Worm (Caenorhabditis elegans) whole organism, L3 larva: ENCODE data around the gene C50A2.7.
A peak's percentile ranks its signal among the peaks of the same experiment; 100 is the strongest.

Source experiments
- R02D3.7 ChIP-seq: fragments of 150-350 bp; optimal IDR thresholded peaks from 2 replicates; lab custom pipeline; 2014; ENCODE audit warnings: missing biosample characterization, missing genetic modification characterization
- aly-2 ChIP-seq: fragments of 150-350 bp; optimal IDR thresholded peaks from 2 replicates; lab custom pipeline; 2014; ENCODE audit warnings: missing biosample characterization, missing genetic modification characterization
- ama-1 ChIP-seq: fragments of 150-350 bp; optimal IDR thresholded peaks from 2 replicates; lab custom pipeline; 2018
- ceh-16 ChIP-seq: sonication (generic microtip); optimal IDR thresholded peaks from 2 replicates; lab custom pipeline; 2017; ENCODE audit warnings: missing biosample characterization, missing genetic modification characterization
- ceh-28 ChIP-seq: fragments of 150-350 bp; optimal IDR thresholded peaks from 2 replicates; lab custom pipeline; 2014; ENCODE audit warnings: missing biosample characterization, missing genetic modification reagents, missing genetic modification characterization
- ceh-82 ChIP-seq: fragments of 150-350 bp; optimal IDR thresholded peaks from 2 replicates; lab custom pipeline; 2014; ENCODE audit warnings: missing biosample characterization, missing genetic modification characterization
- daf-12 ChIP-seq: fragments of 150-350 bp; optimal IDR thresholded peaks from 2 replicates; lab custom pipeline; 2014; ENCODE audit warnings: missing biosample characterization, missing genetic modification reagents, missing genetic modification characterization
- egl-5 ChIP-seq: fragments of 150-350 bp; optimal IDR thresholded peaks from 2 replicates; lab custom pipeline; 2017; ENCODE audit warnings: missing biosample characterization, missing genetic modification reagents, missing genetic modification characterization, inconsistent platforms
- elt-1 ChIP-seq: fragments of 150-350 bp; optimal IDR thresholded peaks from 2 replicates; lab custom pipeline; 2014; ENCODE audit warnings: missing biosample characterization, missing genetic modification characterization
- elt-2 ChIP-seq: sonication (generic microtip); optimal IDR thresholded peaks from 2 replicates; lab custom pipeline; 2016; ENCODE audit warnings: missing genetic modification reagents, mild to moderate bottlenecking, missing genetic modification characterization, missing compliant biosample characterization
- fkh-10 ChIP-seq: sonication (generic microtip); optimal IDR thresholded peaks from 2 replicates; lab custom pipeline; 2017; ENCODE audit warnings: missing biosample characterization, missing genetic modification reagents, missing genetic modification characterization
- fkh-2 ChIP-seq: fragments of 150-350 bp; optimal IDR thresholded peaks from 2 replicates; lab custom pipeline; 2014; ENCODE audit warnings: missing biosample characterization, missing genetic modification reagents, missing genetic modification characterization
- fos-1 ChIP-seq: fragments of 150-350 bp; optimal IDR thresholded peaks from 2 replicates; lab custom pipeline; 2014; ENCODE audit warnings: missing biosample characterization, missing genetic modification characterization
- hmg-11 ChIP-seq: sonication (generic microtip); optimal IDR thresholded peaks from 2 replicates; lab custom pipeline; 2016; ENCODE audit warnings: missing genetic modification characterization, missing compliant biosample characterization
- jun-1 ChIP-seq: fragments of 150-350 bp; optimal IDR thresholded peaks from 2 replicates; lab custom pipeline; 2014; ENCODE audit warnings: missing biosample characterization, missing genetic modification reagents, missing genetic modification characterization
- lin-15B ChIP-seq: fragments of 150-350 bp; optimal IDR thresholded peaks from 2 replicates; lab custom pipeline; 2014; ENCODE audit warnings: missing biosample characterization, missing genetic modification characterization
- lin-39 ChIP-seq: fragments of 150-350 bp; optimal IDR thresholded peaks from 2 replicates; lab custom pipeline; 2018; ENCODE audit warnings: missing biosample characterization, missing genetic modification reagents, missing genetic modification characterization
- mdl-1 ChIP-seq: fragments of 150-350 bp; optimal IDR thresholded peaks from 2 replicates; lab custom pipeline; 2014; ENCODE audit warnings: missing biosample characterization, missing genetic modification characterization
- mml-1 ChIP-seq: fragments of 150-350 bp; sonication (generic microtip); optimal IDR thresholded peaks from 3 replicates; lab custom pipeline; 2014; ENCODE audit warnings: missing biosample characterization, missing genetic modification characterization
- nfya-1 ChIP-seq: sonication (generic microtip); optimal IDR thresholded peaks from 2 replicates; lab custom pipeline; 2017; ENCODE audit warnings: missing genetic modification characterization, mild to moderate bottlenecking, missing compliant biosample characterization, antibody characterized with exemption, moderate library complexity; ENCODE audit not compliant: insufficient read depth
- nhr-11 ChIP-seq: fragments of 150-350 bp; optimal IDR thresholded peaks from 2 replicates; lab custom pipeline; 2014; ENCODE audit warnings: missing biosample characterization, missing genetic modification characterization
- nhr-25 ChIP-seq: sonication (generic microtip); optimal IDR thresholded peaks from 2 replicates; lab custom pipeline; 2017; ENCODE audit warnings: missing biosample characterization, missing genetic modification characterization
- nhr-28 ChIP-seq: fragments of 150-350 bp; optimal IDR thresholded peaks from 2 replicates; lab custom pipeline; 2014; ENCODE audit warnings: missing biosample characterization, missing genetic modification characterization
- nhr-43 ChIP-seq: sonication (generic microtip); optimal IDR thresholded peaks from 2 replicates; lab custom pipeline; 2016; ENCODE audit warnings: mild to moderate bottlenecking, missing genetic modification characterization, missing compliant biosample characterization; ENCODE audit not compliant: poor library complexity, severe bottlenecking
- nhr-67 ChIP-seq: fragments of 150-350 bp; optimal IDR thresholded peaks from 2 replicates; lab custom pipeline; 2014; ENCODE audit warnings: missing biosample characterization, missing genetic modification characterization
- nhr-76 ChIP-seq: fragments of 150-350 bp; sonication (generic microtip); optimal IDR thresholded peaks from 5 replicates; lab custom pipeline; 2014; ENCODE audit warnings: missing biosample characterization, missing genetic modification characterization
- pha-4 ChIP-seq: fragments of 150-350 bp; optimal IDR thresholded peaks from 2 replicates; lab custom pipeline; 2014; ENCODE audit warnings: missing biosample characterization, missing genetic modification reagents, missing genetic modification characterization
- pqm-1 ChIP-seq: fragments of 150-350 bp; optimal IDR thresholded peaks from 2 replicates; lab custom pipeline; 2017; ENCODE audit warnings: missing biosample characterization, missing genetic modification characterization, inconsistent platforms
- skn-1 ChIP-seq: fragments of 150-350 bp; optimal IDR thresholded peaks from 2 replicates; lab custom pipeline; 2014; ENCODE audit warnings: missing biosample characterization, missing genetic modification characterization
- snpc-4 ChIP-seq: fragments of 150-350 bp; optimal IDR thresholded peaks from 2 replicates; lab custom pipeline; 2014; ENCODE audit warnings: missing biosample characterization, missing genetic modification characterization
- tbx-2 ChIP-seq: sonication (generic microtip); optimal IDR thresholded peaks from 2 replicates; lab custom pipeline; 2016; ENCODE audit warnings: mild to moderate bottlenecking, missing genetic modification characterization, missing compliant biosample characterization
- zag-1 ChIP-seq: fragments of 150-350 bp; optimal IDR thresholded peaks from 2 replicates; lab custom pipeline; 2014; ENCODE audit warnings: missing biosample characterization, missing genetic modification characterization
- ztf-11 ChIP-seq: fragments of 150-350 bp; optimal IDR thresholded peaks from 2 replicates; lab custom pipeline; 2014; ENCODE audit warnings: missing biosample characterization, missing genetic modification characterization
- ztf-4 ChIP-seq: fragments of 150-350 bp; optimal IDR thresholded peaks from 2 replicates; lab custom pipeline; 2014; ENCODE audit warnings: missing biosample characterization, missing genetic modification characterization

Gene C50A2.7

DNA sequence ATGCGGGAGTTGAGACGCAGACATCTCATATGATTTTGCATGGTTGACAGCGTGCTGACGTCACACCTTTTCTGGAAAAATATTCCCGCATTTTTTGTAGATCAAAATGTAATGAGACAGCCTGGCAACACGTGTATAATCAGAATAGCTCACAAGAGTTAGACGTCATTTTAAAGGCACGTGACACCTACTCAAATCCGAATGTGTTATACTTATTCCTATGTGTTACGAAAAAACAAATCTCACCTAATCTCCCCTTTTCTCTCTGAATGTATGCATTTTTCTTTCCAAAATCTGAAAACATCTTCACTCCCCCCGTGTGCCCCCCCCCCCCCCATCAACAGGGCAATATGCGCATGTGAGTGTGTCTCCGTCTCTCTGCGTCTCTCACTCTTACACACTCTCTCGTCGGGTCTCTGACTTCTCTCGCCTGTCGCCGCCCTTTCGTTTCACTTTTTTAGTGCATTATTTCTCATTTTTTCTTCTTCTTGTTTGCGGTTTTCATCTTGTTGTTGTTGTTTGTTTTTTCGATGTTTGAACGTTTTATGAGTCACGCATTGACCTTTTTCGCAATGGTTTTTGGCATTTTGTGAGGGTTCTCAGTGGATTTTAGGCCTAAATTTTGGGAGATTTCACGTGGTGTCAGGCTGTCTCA is 5.2 kb downstream of the C50A2.7 start:
- TF ChIP-seq nfya-1 (tag; lab: Kevin White, UChicago) = peak; percentile 46
- TF ChIP-seq lin-39 (tag; lab: Kevin White, UChicago) = peak; percentile 57
- peak; percentile 36 for TF ChIP-seq lin-15B (tag; lab: Kevin White, UChicago)
- TF ChIP-seq pha-4 (tag; lab: Kevin White, UChicago) = peak; percentile 73
- peak; percentile 69 for TF ChIP-seq hmg-11 (tag; lab: Kevin White, UChicago)
- TF ChIP-seq snpc-4 (tag; lab: Kevin White, UChicago) = no peak
- peak; percentile 71 for TF ChIP-seq mdl-1 (tag; lab: Kevin White, UChicago)
- TF ChIP-seq ceh-16 (tag; lab: Kevin White, UChicago) = no peak
- peak; percentile 26 for TF ChIP-seq egl-5 (tag; lab: Kevin White, UChicago)

DNA sequence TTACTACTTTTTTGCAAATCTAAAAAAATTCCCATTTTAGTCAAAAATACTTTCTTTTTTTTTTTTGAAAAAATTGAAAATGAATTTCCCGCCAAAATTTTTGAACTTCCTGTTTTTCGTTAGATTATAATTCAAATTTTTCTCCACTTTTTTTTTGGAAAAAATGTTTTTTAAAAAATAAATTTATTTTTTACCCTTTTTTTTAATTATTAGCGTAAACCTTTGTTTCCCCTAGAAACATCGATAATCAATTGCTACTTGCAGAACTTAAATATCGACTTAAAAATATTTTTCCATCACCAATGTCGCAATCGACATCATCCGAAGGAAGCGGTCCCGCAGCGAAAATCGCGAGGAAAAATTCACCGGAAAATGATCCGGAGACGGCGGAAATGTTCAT is 7.2 kb downstream of the C50A2.7 start, which contains the start of gene cec-2:
Gene cec-2, plus strand, starts transcription at position 301 of the 400 bp plus-strand sequence.
- TF ChIP-seq ztf-4 (tag; lab: Kevin White, UChicago) (no peak), lin-39 (tag; lab: Kevin White, UChicago) (no peak), nhr-76 (tag; lab: Kevin White, UChicago) (no peak), ceh-82 (tag; lab: Kevin White, UChicago) (no peak)

DNA sequence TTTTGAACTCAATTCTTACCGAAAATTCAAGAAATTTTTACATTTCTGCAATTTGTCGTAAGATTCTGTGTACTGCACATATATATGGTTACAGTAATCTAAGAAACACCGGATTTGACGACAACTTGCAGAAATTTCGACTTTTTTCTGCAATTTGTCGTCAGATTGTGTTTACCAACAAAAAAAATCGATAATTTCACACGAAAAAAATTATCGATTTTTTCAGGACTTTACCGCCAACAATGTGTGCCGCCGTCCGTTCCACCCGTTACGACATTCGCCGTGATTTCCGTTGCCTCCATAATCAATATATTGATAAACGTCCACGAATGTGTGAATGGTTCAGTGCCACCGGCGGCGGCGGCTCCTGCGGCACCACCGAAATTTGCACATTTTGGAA is 11.2 kb downstream of the C50A2.7 start:
- TF ChIP-seq ztf-11 (no peak), R02D3.7 (tag; lab: Kevin White, UChicago) (no peak), nhr-43 (tag; lab: Kevin White, UChicago) (no peak), pha-4 (tag; lab: Kevin White, UChicago) (no peak), fos-1 (tag; lab: Kevin White, UChicago) (no peak), mml-1 (tag; lab: Kevin White, UChicago) (no peak), aly-2 (tag; lab: Kevin White, UChicago) (no peak), fkh-2 (no peak), elt-2 (tag; lab: Kevin White, UChicago) (no peak), ama-1 (lab: Kevin White, UChicago) (no peak), tbx-2 (tag; lab: Kevin White, UChicago) (no peak), mdl-1 (tag; lab: Kevin White, UChicago) (no peak), nhr-28 (tag; lab: Kevin White, UChicago) (no peak), lin-39 (tag; lab: Kevin White, UChicago) (no peak)

DNA sequence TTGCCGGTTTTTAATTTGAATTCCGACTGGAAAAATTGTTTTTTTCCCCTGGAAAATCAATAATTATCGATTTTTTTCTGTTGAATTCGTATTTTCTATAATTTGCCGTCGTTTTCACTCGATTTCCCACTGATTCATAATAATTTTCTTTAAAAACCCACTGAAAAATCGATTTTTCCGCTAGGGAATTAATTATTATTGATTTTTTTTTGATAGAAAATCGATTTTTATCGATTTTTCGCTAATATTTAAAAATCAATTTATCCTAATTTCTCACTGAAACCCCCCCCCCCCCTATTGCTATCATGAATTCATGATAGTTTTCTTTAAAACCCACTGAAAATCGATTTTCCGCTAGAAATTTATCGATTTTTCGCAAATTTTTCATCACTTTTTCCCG is 13.4 kb downstream of the C50A2.7 start:
- TF ChIP-seq ztf-4 (tag; lab: Kevin White, UChicago) (no peak), pqm-1 (no peak), ceh-28 (tag; lab: Kevin White, UChicago) (peak; percentile 68)
- TF ChIP-seq, all 47 proteins: peak for 1

DNA sequence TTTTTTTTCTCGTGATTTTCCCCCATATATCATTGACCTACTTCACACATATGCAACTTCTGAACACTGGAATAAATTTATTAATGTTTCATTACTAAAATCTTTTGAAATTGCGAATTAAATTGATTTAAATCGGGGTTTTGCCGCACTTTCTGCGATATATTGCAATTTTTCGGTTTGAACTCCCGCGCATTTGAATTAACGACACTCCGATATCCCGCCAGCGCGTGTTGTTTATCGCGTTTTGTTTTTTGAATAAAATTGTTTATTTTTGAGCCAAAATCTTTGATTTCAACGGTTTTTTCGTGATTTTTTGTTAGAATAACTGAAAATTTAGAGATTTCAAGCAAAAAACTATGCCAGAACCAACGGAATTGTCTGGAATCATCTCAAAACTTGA is 14.5 kb downstream of the C50A2.7 start, which contains the start of gene Y104H12D.2:
Gene Y104H12D.2, plus strand, starts transcription at position 340 of the 400 bp plus-strand sequence.
- TF ChIP-seq fkh-10 (no peak), ceh-82 (tag; lab: Kevin White, UChicago) (no peak), nfya-1 (tag; lab: Kevin White, UChicago) (peak; percentile 29), aly-2 (tag; lab: Kevin White, UChicago) (no peak), nhr-43 (tag; lab: Kevin White, UChicago) (no peak), nhr-28 (tag; lab: Kevin White, UChicago) (no peak), nhr-67 (tag; lab: Kevin White, UChicago) (no peak), hmg-11 (tag; lab: Kevin White, UChicago) (peak; percentile 8), jun-1 (no peak), zag-1 (tag; lab: Kevin White, UChicago) (no peak), nhr-11 (tag; lab: Kevin White, UChicago) (no peak), lin-15B (tag; lab: Kevin White, UChicago) (peak; percentile 23), nhr-25 (tag; lab: Kevin White, UChicago) (no peak), pha-4 (tag; lab: Kevin White, UChicago) (peak; percentile 54), elt-2 (tag; lab: Kevin White, UChicago) (no peak), elt-1 (tag; lab: Kevin White, UChicago) (no peak), daf-12 (tag; lab: Kevin White, UChicago) (no peak), skn-1 (no peak)
